Worm (Caenorhabditis elegans): ENCODE results near the gene F19C6.3.
A peak's percentile ranks its signal among the peaks of the same experiment; 100 is the strongest.

ce11 chrX:10051625-10052024, 43.1 kb upstream of the F19C6.3 start:
- no peak for TF ChIP-seq zag-1 (tag; optimal IDR thresholded peaks at IDR 0.05)
- peak; percentile 64 for TF ChIP-seq pha-4 (tag; optimal IDR thresholded peaks at IDR 0.05)
- no peak for TF ChIP-seq nhr-76 (tag; optimal IDR thresholded peaks at IDR 0.05)
- no peak for TF ChIP-seq nhr-77 (tag; optimal IDR thresholded peaks at IDR 0.05)
- no peak for TF ChIP-seq ztf-4 (tag; optimal IDR thresholded peaks at IDR 0.05)
- peak; percentile 38 for TF ChIP-seq mdl-1 (tag; optimal IDR thresholded peaks at IDR 0.05)
- TF ChIP-seq ama-1 (optimal IDR thresholded peaks at IDR 0.05) = no peak
- TF ChIP-seq nhr-11 (tag; optimal IDR thresholded peaks at IDR 0.05) = no peak
